Worm (Caenorhabditis elegans) whole organism, L2 larva: ENCODE results near the gene sra-2.
A peak's percentile ranks its signal among the peaks of the same experiment; 100 is the strongest.

Experiments
- R02D3.7 ChIP-seq: fragments of 150-350 bp; optimal IDR thresholded peaks from 2 replicates; lab custom pipeline; 2014; ENCODE audit warnings: missing biosample characterization, missing genetic modification characterization
- alr-1 ChIP-seq: fragments of 150-350 bp; optimal IDR thresholded peaks from 2 replicates; lab custom pipeline; 2014; ENCODE audit warnings: missing biosample characterization, missing genetic modification characterization
- egl-27 ChIP-seq: sonication (generic microtip); optimal IDR thresholded peaks from 3 replicates; lab custom pipeline; 2017; ENCODE audit warnings: missing biosample characterization, missing genetic modification reagents, missing genetic modification characterization
- elt-3 ChIP-seq: sonication (generic microtip); optimal IDR thresholded peaks from 2 replicates; lab custom pipeline; 2017; ENCODE audit warnings: missing biosample characterization, missing genetic modification characterization
- mab-5 ChIP-seq: fragments of 150-350 bp; optimal IDR thresholded peaks from 2 replicates; lab custom pipeline; 2014; ENCODE audit warnings: missing biosample characterization, missing genetic modification characterization
- mdl-1 ChIP-seq, 2 experiments: fragments of 150-350 bp in 1 of 2; sonication (generic microtip) in 1 of 2; optimal IDR thresholded peaks; 2 replicates each; lab custom pipeline; 2017; ENCODE audit warnings: missing biosample characterization in 2 of 2, missing genetic modification characterization in 2 of 2
- nhr-12 ChIP-seq: fragments of 150-350 bp; optimal IDR thresholded peaks from 2 replicates; lab custom pipeline; 2014; ENCODE audit warnings: missing biosample characterization, missing genetic modification characterization
- nhr-25 ChIP-seq: fragments of 150-350 bp; sonication (generic microtip); optimal IDR thresholded peaks from 3 replicates; lab custom pipeline; 2014; ENCODE audit warnings: missing biosample characterization, missing genetic modification characterization
- nhr-6 ChIP-seq: fragments of 150-350 bp; optimal IDR thresholded peaks from 2 replicates; lab custom pipeline; 2014; ENCODE audit warnings: missing biosample characterization, missing genetic modification characterization
- nhr-77 ChIP-seq: fragments of 150-350 bp; optimal IDR thresholded peaks from 2 replicates; lab custom pipeline; 2014; ENCODE audit warnings: missing biosample characterization, missing genetic modification characterization
- zag-1 ChIP-seq: fragments of 150-350 bp; optimal IDR thresholded peaks from 2 replicates; lab custom pipeline; 2014; ENCODE audit warnings: missing biosample characterization, missing genetic modification characterization

ce11 chrII:9497309-9497708 is 31.3 kb upstream of the sra-2 start:
- TF ChIP-seq nhr-6 (tag; lab: Kevin White, UChicago) (no peak), egl-27 (tag; lab: Kevin White, UChicago) (no peak), elt-3 (no peak), nhr-25 (tag; lab: Kevin White, UChicago) (no peak), zag-1 (peak; percentile 29), nhr-77 (tag; lab: Kevin White, UChicago) (no peak), R02D3.7 (tag; lab: Kevin White, UChicago) (no peak), nhr-12 (tag; lab: Kevin White, UChicago) (no peak), mdl-1 (tag; optimal IDR thresholded peaks at IDR 0.05; lab: Kevin White, UChicago) (no peak), mab-5 (tag; lab: Kevin White, UChicago) (no peak), alr-1 (tag; lab: Kevin White, UChicago) (no peak)
